Fruit fly (Drosophila melanogaster) ovary, adult (tissue): Measurements from ENCODE around the gene Ilp4.
"Not testable (repeated sequence)": the region's sequence is repeated elsewhere in the genome, so short reads cannot be mapped to it uniquely, and the experiment has no call there.

ENCODE experiments used
- CG17801 ChIP-seq: fragments of 200-800 bp; optimal IDR thresholded peaks from 2 replicates; lab custom pipeline; 2019; ENCODE audit warnings: missing biosample characterization, mild to moderate bottlenecking, missing genetic modification characterization, moderate library complexity; ENCODE audit not compliant: partially characterized antibody

The Ilp4 gene

dm6 chr3L:9829639-9830341 is 25.7 kb upstream of the Ilp4 start:
- no peak for TF ChIP-seq CG17801 (GFP tag; lab: Kevin White, UChicago)

dm6 chr3L:9829154-9829553 is 25.1 kb upstream of the Ilp4 start:
- no peak for TF ChIP-seq CG17801 (GFP tag; lab: Kevin White, UChicago)

dm6 chr3L:9824226-9824625 is 20.2 kb upstream of the Ilp4 start:
- no peak for TF ChIP-seq CG17801 (GFP tag; lab: Kevin White, UChicago)

dm6 chr3L:9823797-9824196 is 19.7 kb upstream of the Ilp4 start, which contains the start of gene Ilp5:
Gene Ilp5, minus strand, starts transcription at chr3L:9823897.
- no peak for TF ChIP-seq CG17801 (GFP tag; lab: Kevin White, UChicago)

- TF ChIP-seq CG17801 (GFP tag; lab: Kevin White, UChicago), result no peak
These were observed 17.1 kb upstream of the Ilp4 start for dm6 chr3L:9821138-9821681.

dm6 chr3L:9820248-9820647 is 16.2 kb upstream of the Ilp4 start:
- no peak for TF ChIP-seq CG17801 (GFP tag; lab: Kevin White, UChicago)

dm6 chr3L:9815705-9816104 is 11.6 kb upstream of the Ilp4 start:
- no peak for TF ChIP-seq CG17801 (GFP tag; lab: Kevin White, UChicago)

dm6 chr3L:9814621-9815020 is 10.6 kb upstream of the Ilp4 start:
- TF ChIP-seq CG17801 (GFP tag; lab: Kevin White, UChicago), result no peak

- no peak for TF ChIP-seq CG17801 (GFP tag; lab: Kevin White, UChicago)
These were observed 9.4 kb upstream of the Ilp4 start, which contains the start of gene CG43897 for dm6 chr3L:9813345-9813897. Gene CG43897, plus strand, starts transcription at chr3L:9813847.

- TF ChIP-seq CG17801 (GFP tag; lab: Kevin White, UChicago), result no peak
These were observed 2.0 kb downstream of the Ilp4 start, which contains the start of gene Ilp3 for dm6 chr3L:9802020-9802419. Gene Ilp3, minus strand, starts transcription at chr3L:9802120.

- TF ChIP-seq CG17801 (GFP tag; lab: Kevin White, UChicago), result no peak
These were observed 4.7 kb downstream of the Ilp4 start, which contains the start of gene Ilp2 for dm6 chr3L:9799398-9799797. Gene Ilp2, plus strand, starts transcription at chr3L:9799698.

dm6 chr3L:9798120-9798519 is 5.9 kb downstream of the Ilp4 start, which contains the start of gene Ilp1:
Gene Ilp1, plus strand, starts transcription at chr3L:9798420.
- not testable (repeated sequence) for TF ChIP-seq CG17801 (GFP tag; lab: Kevin White, UChicago)

dm6 chr3L:9797587-9797986 is 6.5 kb downstream of the Ilp4 start, which contains the start of gene Zasp67:
Gene Zasp67, minus strand, starts transcription at chr3L:9797687.
- TF ChIP-seq CG17801 (GFP tag; lab: Kevin White, UChicago), result no peak

dm6 chr3L:9786746-9787145 is 17.3 kb downstream of the Ilp4 start, which contains the start of gene CG32052:
Gene CG32052, plus strand, starts transcription at chr3L:9787046.
- no peak for TF ChIP-seq CG17801 (GFP tag; lab: Kevin White, UChicago)

- TF ChIP-seq CG17801 (GFP tag; lab: Kevin White, UChicago), result no peak
These were observed 27.2 kb downstream of the Ilp4 start for dm6 chr3L:9776804-9777393.
